Worm (Caenorhabditis elegans) whole organism, L3 larva: ENCODE data around the gene F17E9.16.

Experiments
- nhr-76 ChIP-seq: fragments of 150-350 bp; sonication (generic microtip); optimal IDR thresholded peaks from 5 replicates; lab custom pipeline; 2014; ENCODE audit warnings: missing biosample characterization, missing genetic modification characterization
- pqm-1 ChIP-seq: fragments of 150-350 bp; optimal IDR thresholded peaks from 2 replicates; lab custom pipeline; 2017; ENCODE audit warnings: missing biosample characterization, missing genetic modification characterization, inconsistent platforms
- ztf-11 ChIP-seq: fragments of 150-350 bp; optimal IDR thresholded peaks from 2 replicates; lab custom pipeline; 2014; ENCODE audit warnings: missing biosample characterization, missing genetic modification characterization

DNA sequence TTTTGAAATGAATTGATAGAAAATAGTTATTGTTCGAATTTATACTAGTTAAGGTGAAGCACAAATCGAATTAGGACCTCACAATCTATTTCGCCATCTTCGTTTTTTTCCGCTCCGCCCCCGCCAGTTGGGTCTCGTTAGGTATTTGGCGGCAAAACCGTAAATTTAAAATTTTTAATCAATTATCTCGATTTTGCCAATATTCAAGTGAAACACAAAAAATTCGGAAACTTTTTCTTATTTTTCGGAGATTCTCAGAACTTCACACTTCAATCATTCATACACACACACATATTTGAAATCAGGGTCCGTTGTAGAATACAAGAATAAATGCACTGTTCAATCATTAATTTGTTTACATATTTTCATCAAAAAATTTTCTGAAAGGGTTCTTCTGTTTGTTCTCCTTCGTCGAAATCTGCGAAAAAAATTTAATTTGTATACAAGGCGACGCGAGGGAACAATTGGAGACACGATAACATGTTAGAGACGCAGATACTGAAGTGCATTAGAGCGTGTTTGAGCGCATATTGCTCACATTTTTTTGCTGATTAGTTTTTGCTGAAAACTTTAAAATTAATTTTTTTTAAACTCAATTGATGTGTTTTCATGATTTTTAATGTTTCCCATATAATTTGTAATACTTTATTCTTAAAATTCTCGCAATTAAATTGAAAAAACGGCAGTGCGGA lies 7.7 kb downstream of the F17E9.16 start, which contains the start of gene D2096.5:
- TF ChIP-seq ztf-11 (no peak), nhr-76 (tag; lab: Kevin White, UChicago) (no peak), pqm-1 (peak; percentile 29)
